Fruit fly (Drosophila melanogaster) Kc167 (cell line): ENCODE measurements around the gene Prosbeta2.

Source experiments
- Myc ChIP-seq: fragments of >200 bp; optimal IDR thresholded peaks from 2 replicates; lab custom pipeline; 2017; ENCODE audit warnings: missing external identifiers
- h ChIP-seq: fragments of >200 bp; optimal IDR thresholded peaks from 3 replicates; lab custom pipeline; 2018; ENCODE audit warnings: missing external identifiers
- insv ChIP-seq: fragments of >200 bp; optimal IDR thresholded peaks from 3 replicates; lab custom pipeline; 2018; ENCODE audit warnings: missing external identifiers
- psq ChIP-seq: fragments of >200 bp; optimal IDR thresholded peaks from 2 replicates; lab custom pipeline; 2017; ENCODE audit warnings: missing external identifiers
- ttk ChIP-seq: sonication (Bioruptor generic); optimal IDR thresholded peaks from 2 replicates; lab custom pipeline; 2017; ENCODE audit warnings: missing external identifiers

dm6 chr3L:14969171-14969570, 30.6 kb upstream of the Prosbeta2 start, which contains the start of gene Tom:
- TF ChIP-seq insv (no peak), psq (no peak), h (lab: Kevin White, UChicago) (no peak), Myc (no peak), ttk (lab: Kevin White, UChicago) (no peak)
